Fruit fly (Drosophila melanogaster) whole organism, pupa: ENCODE measurements around the gene prg.
A peak's percentile ranks its signal among the peaks of the same experiment; 100 is the strongest.

Experiments used
- CG10348 ChIP-seq: fragments of 200-800 bp; sonication (Bioruptor generic); IDR thresholded peaks from 2 replicates; pipeline ENCODE4 v1.3.6; 2022; ENCODE audit warnings: missing biosample characterization, missing genetic modification characterization
- CG12605 ChIP-seq: fragments of 200-800 bp; sonication (Bioruptor generic); IDR thresholded peaks from 2 replicates; pipeline ENCODE4 v1.3.6; 2022; ENCODE audit warnings: missing biosample characterization, missing genetic modification characterization
- CG13204 ChIP-seq: fragments of 200-800 bp; sonication (Bioruptor generic); optimal IDR thresholded peaks from 2 replicates; lab custom pipeline; 2018; ENCODE audit warnings: missing biosample characterization, mild to moderate bottlenecking, missing genetic modification characterization, moderate library complexity
- CG14655 ChIP-seq: fragments of 200-800 bp; sonication (Bioruptor generic); optimal IDR thresholded peaks from 3 replicates; lab custom pipeline; 2017; ENCODE audit warnings: mild to moderate bottlenecking, missing biosample characterization, missing genetic modification reagents, missing genetic modification characterization
- CG15710 ChIP-seq: fragments of 200-800 bp; sonication (Bioruptor generic); optimal IDR thresholded peaks from 2 replicates; lab custom pipeline; 2018; ENCODE audit warnings: missing biosample characterization, mild to moderate bottlenecking, missing genetic modification characterization, moderate library complexity
- CG17806 ChIP-seq: fragments of 200-800 bp; sonication (Bioruptor generic); optimal IDR thresholded peaks from 2 replicates; lab custom pipeline; 2018; ENCODE audit warnings: missing biosample characterization, mild to moderate bottlenecking, missing genetic modification characterization, moderate library complexity
- CG32121 ChIP-seq: fragments of 200-800 bp; sonication (Bioruptor generic); IDR thresholded peaks from 2 replicates; pipeline ENCODE4 v1.3.6; 2022; ENCODE audit warnings: missing biosample characterization, missing genetic modification characterization
- CG34367 ChIP-seq: fragments of 200-800 bp; sonication (Bioruptor generic); optimal IDR thresholded peaks from 2 replicates; lab custom pipeline; 2018; ENCODE audit warnings: missing biosample characterization, mild to moderate bottlenecking, missing genetic modification characterization
- CG4496 ChIP-seq: fragments of 200-800 bp; sonication (Bioruptor generic); IDR thresholded peaks from 3 replicates; pipeline ENCODE4 v1.3.6; 2022; ENCODE audit warnings: missing biosample characterization, missing genetic modification characterization
- CG8159 ChIP-seq: fragments of 200-800 bp; sonication (Bioruptor generic); optimal IDR thresholded peaks from 3 replicates; lab custom pipeline; 2018; ENCODE audit warnings: missing biosample characterization, mild to moderate bottlenecking, missing genetic modification characterization, moderate library complexity
- CG8301 ChIP-seq: fragments of 200-800 bp; sonication (Bioruptor generic); optimal IDR thresholded peaks from 2 replicates; lab custom pipeline; 2018; ENCODE audit warnings: missing biosample characterization, mild to moderate bottlenecking, missing genetic modification characterization
- CG9948 ChIP-seq: fragments of 200-800 bp; sonication (Bioruptor generic); optimal IDR thresholded peaks from 2 replicates; lab custom pipeline; 2018; ENCODE audit warnings: missing biosample characterization, mild to moderate bottlenecking, missing genetic modification characterization, moderate library complexity
- D1 ChIP-seq: fragments of 200-800 bp; sonication (Bioruptor generic); optimal IDR thresholded peaks from 2 replicates; lab custom pipeline; 2018; ENCODE audit warnings: missing biosample characterization, mild to moderate bottlenecking, missing genetic modification characterization, moderate library complexity
- EcR ChIP-seq: fragments of 200-800 bp; sonication (Bioruptor generic); optimal IDR thresholded peaks from 3 replicates; lab custom pipeline; 2019; ENCODE audit warnings: missing biosample characterization, missing genetic modification characterization, mild to moderate bottlenecking, moderate library complexity, missing genetic modification reagents
- Ets98B ChIP-seq: fragments of 200-800 bp; sonication (Bioruptor generic); IDR thresholded peaks from 2 replicates; pipeline ENCODE4 v1.3.6; 2022; ENCODE audit warnings: missing biosample characterization, missing genetic modification characterization
- Pif1A ChIP-seq: fragments of 200-800 bp; sonication (Bioruptor generic); optimal IDR thresholded peaks from 3 replicates; lab custom pipeline; 2016; ENCODE audit warnings: missing biosample characterization, missing genetic modification characterization
- Pif1B ChIP-seq: fragments of 200-800 bp; sonication (Bioruptor generic); optimal IDR thresholded peaks from 3 replicates; lab custom pipeline; 2016; ENCODE audit warnings: missing biosample characterization, missing genetic modification characterization
- Snoo ChIP-seq: fragments of 200-800 bp; sonication (Bioruptor generic); optimal IDR thresholded peaks from 3 replicates; lab custom pipeline; 2017; ENCODE audit warnings: missing biosample characterization, mild to moderate bottlenecking, missing genetic modification characterization, inconsistent platforms
- fd96Ca ChIP-seq: fragments of 200-800 bp; sonication (Bioruptor generic); IDR thresholded peaks from 3 replicates; pipeline ENCODE4 v1.3.6; 2022; ENCODE audit warnings: missing biosample characterization, missing genetic modification characterization
- gl ChIP-seq: fragments of 200-800 bp; sonication (Bioruptor generic); optimal IDR thresholded peaks from 2 replicates; lab custom pipeline; 2018; ENCODE audit warnings: missing biosample characterization, mild to moderate bottlenecking, missing genetic modification characterization
- rn ChIP-seq: fragments of 200-800 bp; sonication (Bioruptor generic); IDR thresholded peaks from 2 replicates; pipeline ENCODE4 v1.3.6; 2022; ENCODE audit warnings: missing biosample characterization, missing genetic modification characterization

prg gene

dm6 chr2L:8468929-8469681 is 4.8 kb downstream of the prg start:
- TF ChIP-seq Pif1B (GFP tag; lab: Kevin White, UChicago), result no peak
- peak; percentile 59 for TF ChIP-seq CG14655 (GFP tag; lab: Kevin White, UChicago)
- TF ChIP-seq gl, result peak; percentile 13
- TF ChIP-seq CG15710 (tag; lab: Kevin White, UChicago), result peak; percentile 15
- peak; percentile 21 for TF ChIP-seq Pif1A
- TF ChIP-seq CG8301, result peak; percentile 49
- no peak for TF ChIP-seq CG34367 (tag; lab: Kevin White, UChicago)
- TF ChIP-seq CG8159 (tag; lab: Kevin White, UChicago), result peak; percentile 41
- peak; percentile 8 for TF ChIP-seq Snoo (tag; lab: Kevin White, UChicago)

dm6 chr2L:8471667-8472066 is 7.4 kb downstream of the prg start:
- TF ChIP-seq CG8159 (tag; lab: Kevin White, UChicago) (peak; percentile 76), CG9948 (tag; lab: Kevin White, UChicago) (peak; percentile 84), rn (no peak), CG10348 (GFP tag; lab: Robert Waterston, UW) (no peak), CG34367 (tag; lab: Kevin White, UChicago) (peak; percentile 66), Ets98B (GFP tag; lab: Robert Waterston, UW) (no peak), fd96Ca (GFP tag; lab: Robert Waterston, UW) (no peak), CG17806 (peak; percentile 69), CG4496 (GFP tag; lab: Robert Waterston, UW) (0 out of 3 replicates have a peak, but pooled peaks have one; percentile 33), CG32121 (GFP tag; lab: Robert Waterston, UW) (peak; percentile 52; the same call in 1 of the 2 replicates), EcR (peak; percentile 3), Snoo (tag; lab: Kevin White, UChicago) (peak; percentile 31), CG14655 (GFP tag; lab: Kevin White, UChicago) (peak; percentile 86), gl (no peak), D1 (peak; percentile 70), CG15710 (tag; lab: Kevin White, UChicago) (peak; percentile 71), CG12605 (GFP tag; lab: Robert Waterston, UW) (0 out of 2 replicates have a peak, but pooled peaks have one; percentile 20), CG8301 (peak; percentile 85), Pif1B (GFP tag; lab: Kevin White, UChicago) (peak; percentile 36), CG13204 (GFP tag; lab: Kevin White, UChicago) (no peak), Pif1A (peak; percentile 62)

dm6 chr2L:8473448-8473847 is 9.2 kb downstream of the prg start:
- TF ChIP-seq CG34367 (tag; lab: Kevin White, UChicago) (peak; percentile 64), EcR (peak; percentile 32), CG32121 (GFP tag; lab: Robert Waterston, UW) (peak; percentile 30; the same call in 1 of the 2 replicates), fd96Ca (GFP tag; lab: Robert Waterston, UW) (peak; percentile 73), CG8159 (tag; lab: Kevin White, UChicago) (peak; percentile 88), gl (peak; percentile 65), CG15710 (tag; lab: Kevin White, UChicago) (peak; percentile 79), Snoo (tag; lab: Kevin White, UChicago) (peak; percentile 73), CG17806 (peak; percentile 88), CG13204 (GFP tag; lab: Kevin White, UChicago) (peak; percentile 75), Pif1A (peak; percentile 76), CG4496 (GFP tag; lab: Robert Waterston, UW) (peak; percentile 81), Pif1B (GFP tag; lab: Kevin White, UChicago) (peak; percentile 80), CG8301 (peak; percentile 77), D1 (peak; percentile 51), CG12605 (GFP tag; lab: Robert Waterston, UW) (peak; percentile 56), rn (peak; percentile 45; the same call in 1 of the 2 replicates), CG9948 (tag; lab: Kevin White, UChicago) (peak; percentile 80), CG14655 (GFP tag; lab: Kevin White, UChicago) (peak; percentile 82), CG10348 (GFP tag; lab: Robert Waterston, UW) (no peak), Ets98B (GFP tag; lab: Robert Waterston, UW) (peak; percentile 74)

- no peak for TF ChIP-seq Pif1B (GFP tag; lab: Kevin White, UChicago)
- no peak for TF ChIP-seq CG4496 (GFP tag; lab: Robert Waterston, UW)
- no peak for TF ChIP-seq gl
- no peak for TF ChIP-seq CG9948 (tag; lab: Kevin White, UChicago)
- no peak for TF ChIP-seq CG17806
- TF ChIP-seq Snoo (tag; lab: Kevin White, UChicago), result no peak
- TF ChIP-seq CG32121 (GFP tag; lab: Robert Waterston, UW), result no peak
- TF ChIP-seq Pif1A, result no peak
- TF ChIP-seq Ets98B (GFP tag; lab: Robert Waterston, UW), result no peak
- TF ChIP-seq CG14655 (GFP tag; lab: Kevin White, UChicago), result no peak
- TF ChIP-seq EcR, result no peak
- TF ChIP-seq CG34367 (tag; lab: Kevin White, UChicago), result no peak
- no peak for TF ChIP-seq fd96Ca (GFP tag; lab: Robert Waterston, UW)
- TF ChIP-seq rn, result no peak
- TF ChIP-seq CG10348 (GFP tag; lab: Robert Waterston, UW), result no peak
These were observed 12.8 kb downstream of the prg start, which contains the start of gene CheA29a for dm6 chr2L:8477049-8477448. TSS of gene CheA29a (plus strand) at chr2L:8477349.

dm6 chr2L:8477971-8478370 is 13.7 kb downstream of the prg start:
- TF ChIP-seq CG13204 (GFP tag; lab: Kevin White, UChicago), result no peak
- TF ChIP-seq Snoo (tag; lab: Kevin White, UChicago), result no peak
- TF ChIP-seq CG12605 (GFP tag; lab: Robert Waterston, UW), result no peak
- no peak for TF ChIP-seq CG4496 (GFP tag; lab: Robert Waterston, UW)
- no peak for TF ChIP-seq CG32121 (GFP tag; lab: Robert Waterston, UW)
- TF ChIP-seq fd96Ca (GFP tag; lab: Robert Waterston, UW), result no peak
- no peak for TF ChIP-seq Pif1A
- TF ChIP-seq gl, result no peak
- no peak for TF ChIP-seq CG34367 (tag; lab: Kevin White, UChicago)
- no peak for TF ChIP-seq CG8301
- no peak for TF ChIP-seq rn
- TF ChIP-seq EcR, result no peak
- TF ChIP-seq CG9948 (tag; lab: Kevin White, UChicago), result no peak
- TF ChIP-seq Pif1B (GFP tag; lab: Kevin White, UChicago), result no peak
- no peak for TF ChIP-seq CG14655 (GFP tag; lab: Kevin White, UChicago)
- TF ChIP-seq CG8159 (tag; lab: Kevin White, UChicago), result no peak
- no peak for TF ChIP-seq Ets98B (GFP tag; lab: Robert Waterston, UW)
